Worm (Caenorhabditis elegans): ENCODE measurements around the gene C49A9.1.

ce11 chrIV:6232769-6233290, 4.8 kb downstream of the C49A9.1 start, which contains the start of gene F58F9.3:
- TF ChIP-seq ztf-4 (tag; optimal IDR thresholded peaks at IDR 0.05) (no peak), lsy-2 (tag; optimal IDR thresholded peaks at IDR 0.05) (no peak), nhr-11 (tag; optimal IDR thresholded peaks at IDR 0.05) (no peak), unc-39 (tag; optimal IDR thresholded peaks at IDR 0.05) (no peak), mdl-1 (tag; optimal IDR thresholded peaks at IDR 0.05) (no peak), nhr-237 (tag; optimal IDR thresholded peaks at IDR 0.05) (no peak), ceh-16 (tag; optimal IDR thresholded peaks at IDR 0.05) (no peak)
